Worm (Caenorhabditis elegans) whole organism, L4 larva: Measurements from ENCODE around the gene set-12.

Experiments used
- aha-1 ChIP-seq: fragments of 150-350 bp; peaks from one replicate; lab custom pipeline; 2014; ENCODE audit warnings: missing biosample characterization, missing genetic modification characterization
- ama-1 ChIP-seq: fragments of 150-350 bp; optimal IDR thresholded peaks from 2 replicates; lab custom pipeline; 2014; ENCODE audit warnings: inconsistent platforms, mixed read lengths
- ceh-20 ChIP-seq: fragments of 200-800 bp; sonication (Bioruptor generic); IDR thresholded peaks from 2 replicates; pipeline ENCODE4 v1.3.6; 2022; ENCODE audit warnings: missing genetic modification reagents, missing genetic modification characterization, missing compliant biosample characterization
- ces-1 ChIP-seq: fragments of 150-350 bp; sonication (generic microtip); optimal IDR thresholded peaks from 4 replicates; lab custom pipeline; 2014; ENCODE audit warnings: missing biosample characterization, missing genetic modification reagents, missing genetic modification characterization
- cey-2 ChIP-seq: sonication (generic microtip); optimal IDR thresholded peaks from 3 replicates; lab custom pipeline; 2017; ENCODE audit warnings: missing genetic modification characterization, mild to moderate bottlenecking, missing compliant biosample characterization, antibody characterized with exemption, borderline replicate concordance; ENCODE audit not compliant: insufficient read depth
- daf-16 ChIP-seq, 3 experiments: sonication (generic microtip); optimal IDR thresholded peaks; 2 replicates each; lab custom pipeline; 2016 to 2017; ENCODE audit warnings: missing genetic modification characterization in 3 of 3, missing genetic modification reagents in 3 of 3, mild to moderate bottlenecking in 2 of 3, missing compliant biosample characterization in 2 of 3, missing biosample characterization in 1 of 3, moderate library complexity in 1 of 3
- daf-19 ChIP-seq: fragments of 200-800 bp; sonication (Bioruptor generic); conservative IDR thresholded peaks from 2 replicates; pipeline ENCODE4 v1.3.6; 2022; ENCODE audit warnings: missing genetic modification characterization, missing compliant biosample characterization
- dmd-9 ChIP-seq: fragments of 200-800 bp; sonication (Bioruptor generic); IDR thresholded peaks from 2 replicates; pipeline ENCODE4 v1.3.6; 2022; ENCODE audit warnings: missing genetic modification reagents, missing genetic modification characterization, missing compliant biosample characterization
- egl-27 ChIP-seq: sonication (generic microtip); optimal IDR thresholded peaks from 3 replicates; lab custom pipeline; 2017; ENCODE audit warnings: missing biosample characterization, missing genetic modification reagents, missing genetic modification characterization
- egl-43 ChIP-seq: fragments of 200-800 bp; sonication (Bioruptor generic); IDR thresholded peaks from 2 replicates; pipeline ENCODE4 v1.3.6; 2022; ENCODE audit warnings: missing genetic modification reagents, missing genetic modification characterization, missing compliant biosample characterization
- fos-1 ChIP-seq: fragments of 150-350 bp; optimal IDR thresholded peaks from 2 replicates; lab custom pipeline; 2014; ENCODE audit warnings: missing biosample characterization, missing genetic modification characterization
- hlh-30 ChIP-seq: sonication (generic microtip); optimal IDR thresholded peaks from 2 replicates; lab custom pipeline; 2017; ENCODE audit warnings: antibody characterized with exemption, mild to moderate bottlenecking, missing genetic modification characterization, missing compliant biosample characterization; ENCODE audit not compliant: insufficient read depth
- hmg-1.1 ChIP-seq: fragments of 200-800 bp; sonication (Bioruptor generic); IDR thresholded peaks from 2 replicates; pipeline ENCODE4 v1.3.6; 2022; ENCODE audit warnings: missing genetic modification reagents, missing genetic modification characterization, missing compliant biosample characterization
- jun-1 ChIP-seq: fragments of 150-350 bp; optimal IDR thresholded peaks from 2 replicates; lab custom pipeline; 2014; ENCODE audit warnings: missing biosample characterization, missing genetic modification reagents, missing genetic modification characterization
- lin-1 ChIP-seq: fragments of 200-800 bp; sonication (Bioruptor generic); IDR thresholded peaks from 2 replicates; pipeline ENCODE4 v1.3.6; 2022; ENCODE audit warnings: missing genetic modification reagents, missing genetic modification characterization, missing compliant biosample characterization
- lir-3 ChIP-seq: sonication (generic microtip); optimal IDR thresholded peaks from 2 replicates; lab custom pipeline; 2016; ENCODE audit warnings: mild to moderate bottlenecking, missing genetic modification characterization, missing compliant biosample characterization
- mdl-1 ChIP-seq, 2 experiments: fragments of 150-350 bp in 1 of 2; sonication (generic microtip) in 1 of 2; optimal IDR thresholded peaks; 2 replicates each; lab custom pipeline; 2014 to 2017; ENCODE audit warnings: missing biosample characterization in 2 of 2, missing genetic modification characterization in 2 of 2
- mdt-29 ChIP-seq: fragments of 200-800 bp; sonication (Bioruptor generic); IDR thresholded peaks from 2 replicates; pipeline ENCODE4 v1.3.6; 2022; ENCODE audit warnings: missing genetic modification reagents, missing genetic modification characterization, missing compliant biosample characterization
- mep-1 ChIP-seq: fragments of 150-350 bp; sonication (generic microtip); optimal IDR thresholded peaks from 3 replicates; lab custom pipeline; 2014; ENCODE audit warnings: missing biosample characterization, missing genetic modification characterization
- mes-2 ChIP-seq: sonication (generic microtip); optimal IDR thresholded peaks from 2 replicates; lab custom pipeline; 2016; ENCODE audit warnings: missing genotype, mild to moderate bottlenecking, missing genetic modification characterization, missing compliant biosample characterization; ENCODE audit not compliant: poor library complexity, severe bottlenecking
- mxl-3 ChIP-seq: fragments of 200-800 bp; sonication (Bioruptor generic); optimal IDR thresholded peaks from 2 replicates; lab custom pipeline; 2018; ENCODE audit warnings: mild to moderate bottlenecking, missing genetic modification characterization, missing compliant biosample characterization
- nhr-11 ChIP-seq: fragments of 150-350 bp; optimal IDR thresholded peaks from 2 replicates; lab custom pipeline; 2014; ENCODE audit warnings: missing biosample characterization, missing genetic modification characterization
- nhr-28 ChIP-seq: fragments of 150-350 bp; optimal IDR thresholded peaks from 2 replicates; lab custom pipeline; 2014; ENCODE audit warnings: missing biosample characterization, missing genetic modification characterization
- nhr-48 ChIP-seq: sonication (generic microtip); optimal IDR thresholded peaks from 2 replicates; lab custom pipeline; 2016; ENCODE audit warnings: mild to moderate bottlenecking, missing genetic modification characterization, missing compliant biosample characterization
- php-3 ChIP-seq: fragments of 200-800 bp; sonication (Bioruptor generic); IDR thresholded peaks from 2 replicates; pipeline ENCODE4 v1.3.6; 2022; ENCODE audit warnings: missing genetic modification reagents, missing genetic modification characterization, missing compliant biosample characterization
- spr-3 ChIP-seq: fragments of 200-800 bp; sonication (Bioruptor generic); optimal IDR thresholded peaks from 2 replicates; lab custom pipeline; 2018; ENCODE audit warnings: mild to moderate bottlenecking, missing genetic modification characterization, missing compliant biosample characterization
- tag-97 ChIP-seq: fragments of 200-800 bp; sonication (Bioruptor generic); IDR thresholded peaks from 2 replicates; pipeline ENCODE4 v1.3.6; 2022; ENCODE audit warnings: missing genetic modification characterization, missing compliant biosample characterization
- unc-62 ChIP-seq, 3 experiments: fragments of 150-350 bp in 1 of 3; sonication (generic microtip); optimal IDR thresholded peaks in 2 of 3; peaks in 1 of 3; 1 replicate in 1 of 3; 2 replicates in 2 of 3; lab custom pipeline; 2014 to 2017; ENCODE audit warnings: missing biosample characterization in 3 of 3, missing genetic modification characterization in 3 of 3, missing genetic modification reagents in 3 of 3, missing genotype in 1 of 3
- vab-7 ChIP-seq: fragments of 200-800 bp; sonication (Bioruptor generic); IDR thresholded peaks from 2 replicates; pipeline ENCODE4 v1.3.6; 2022; ENCODE audit warnings: missing genetic modification reagents, missing genetic modification characterization, missing compliant biosample characterization
- zfp-3 ChIP-seq: fragments of 200-800 bp; sonication (Bioruptor generic); conservative IDR thresholded peaks from 2 replicates; pipeline ENCODE4 v1.3.6; 2022; ENCODE audit warnings: missing genetic modification reagents, missing genetic modification characterization, missing compliant biosample characterization
- zip-11 ChIP-seq: fragments of 200-800 bp; sonication (Bioruptor generic); IDR thresholded peaks from 2 replicates; pipeline ENCODE4 v1.3.6; 2022; ENCODE audit warnings: missing genetic modification characterization, missing compliant biosample characterization
- zip-2 ChIP-seq: fragments of 150-350 bp; optimal IDR thresholded peaks from 2 replicates; lab custom pipeline; 2014; ENCODE audit warnings: missing biosample characterization, missing genetic modification characterization

The set-12 gene

DNA sequence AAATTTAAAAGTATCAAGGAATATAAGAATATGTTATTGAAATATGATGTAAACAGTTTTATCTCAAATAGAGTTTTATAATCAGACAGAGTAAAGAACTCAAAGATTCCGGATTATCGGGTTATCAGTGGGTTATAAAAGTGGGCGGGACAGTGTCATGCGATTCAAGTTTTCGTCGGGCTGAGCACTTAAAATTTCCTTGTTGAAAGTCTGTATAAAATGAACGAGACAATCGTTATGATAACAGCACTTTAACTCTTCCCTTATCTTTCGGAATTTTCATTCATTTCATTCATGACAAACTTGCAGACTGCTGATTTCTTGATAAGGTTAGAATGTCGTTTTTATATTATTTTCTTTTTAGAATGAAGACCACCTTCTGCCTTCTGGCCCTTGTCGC lies 10.5 kb downstream of the set-12 start, which contains the start of gene spp-14 (continued):
- no peak for TF ChIP-seq egl-43 (GFP tag; lab: Robert Waterston, UW)
- TF ChIP-seq php-3 = peak; percentile 89
- peak; percentile 69 for TF ChIP-seq nhr-48
- no peak for TF ChIP-seq hmg-1.1 (GFP tag; lab: Robert Waterston, UW)
- TF ChIP-seq fos-1 (tag; lab: Kevin White, UChicago) = no peak
- TF ChIP-seq daf-19 = no peak
- TF ChIP-seq zip-11 (GFP tag; lab: Robert Waterston, UW) = no peak
- TF ChIP-seq mxl-3 (GFP tag; lab: Kevin White, UChicago) = no peak
- TF ChIP-seq nhr-28 (tag; lab: Kevin White, UChicago) = peak; percentile 48
- TF ChIP-seq ama-1 (lab: Kevin White, UChicago) = no peak
- no peak for TF ChIP-seq lir-3
- peak; percentile 42 for TF ChIP-seq hlh-30 (tag; lab: Kevin White, UChicago)
- TF ChIP-seq mes-2 (tag; lab: Kevin White, UChicago) = peak; percentile 27
- TF ChIP-seq spr-3 (GFP tag; lab: Kevin White, UChicago) = no peak
- TF ChIP-seq ces-1 (GFP tag; lab: Kevin White, UChicago) = no peak

DNA sequence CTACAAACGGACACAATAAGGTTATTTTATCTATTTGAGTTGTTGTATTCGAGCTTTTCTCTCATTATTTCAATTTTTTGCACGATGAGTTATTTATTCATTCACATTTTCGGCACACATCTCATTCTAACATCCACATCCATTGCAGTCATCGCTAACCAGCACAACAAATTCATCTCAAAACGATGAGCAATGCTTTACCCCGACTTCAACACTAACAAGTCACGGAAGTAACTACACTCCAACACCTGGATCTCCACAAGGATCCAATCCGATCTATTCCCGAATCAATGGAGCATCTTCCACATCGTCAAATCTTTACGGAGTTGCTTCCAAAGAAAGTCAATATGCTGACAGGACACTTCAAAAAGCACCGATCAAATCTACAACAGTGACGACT lies 12.0 kb downstream of the set-12 start:
- TF ChIP-seq unc-62 (GFP tag; optimal IDR thresholded peaks at IDR 0.05 in 1 of 2; lab: Kevin White, UChicago) (peak in 1 of 2 experiments; percentile 94), unc-62 (tag; optimal IDR thresholded peaks at IDR 0.05; lab: Kevin White, UChicago) (no peak), mdl-1 (tag; optimal IDR thresholded peaks at IDR 0.05; lab: Kevin White, UChicago) (no peak), mep-1 (tag; lab: Kevin White, UChicago) (no peak), aha-1 (peak; percentile 72), mdt-29 (GFP tag; lab: Robert Waterston, UW) (no peak), lin-1 (GFP tag; lab: Robert Waterston, UW) (no peak), zip-2 (tag; lab: Kevin White, UChicago) (no peak), egl-27 (tag; lab: Kevin White, UChicago) (no peak)

DNA sequence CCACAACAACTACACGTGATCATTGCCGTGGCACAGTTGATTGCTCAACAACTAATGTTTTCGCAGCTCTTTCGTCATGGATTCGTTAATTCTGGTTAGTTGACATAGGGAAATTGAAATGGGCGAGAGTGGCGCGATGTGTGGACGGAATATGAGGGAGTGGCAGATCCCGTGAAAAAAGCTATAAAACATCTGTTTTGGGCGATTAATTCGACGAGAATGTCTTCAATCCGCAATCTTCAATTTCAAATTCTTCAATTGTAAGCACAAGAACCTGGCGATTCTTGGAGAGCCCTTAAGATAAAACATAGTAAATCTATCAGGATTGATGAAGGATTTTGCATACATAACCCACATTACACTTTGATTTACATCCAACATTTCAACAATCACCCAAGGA lies 15.5 kb downstream of the set-12 start:
- no peak for TF ChIP-seq daf-16 (GFP tag; optimal IDR thresholded peaks at IDR 0.05; lab: Kevin White, UChicago)
- TF ChIP-seq daf-16 (tag; optimal IDR thresholded peaks at IDR 0.05; lab: Kevin White, UChicago) = no peak
- no peak for TF ChIP-seq cey-2 (tag; lab: Kevin White, UChicago)
- TF ChIP-seq dmd-9 (GFP tag; lab: Robert Waterston, UW) = no peak
- peak in 1 of 2 experiments; percentile 72 for TF ChIP-seq unc-62 (GFP tag; optimal IDR thresholded peaks at IDR 0.05 in 1 of 2; lab: Kevin White, UChicago)
- TF ChIP-seq unc-62 (tag; optimal IDR thresholded peaks at IDR 0.05; lab: Kevin White, UChicago) = no peak
- TF ChIP-seq aha-1 = peak; percentile 46
- TF ChIP-seq daf-19 = no peak
- TF ChIP-seq, all 104 proteins: peak for 2

DNA sequence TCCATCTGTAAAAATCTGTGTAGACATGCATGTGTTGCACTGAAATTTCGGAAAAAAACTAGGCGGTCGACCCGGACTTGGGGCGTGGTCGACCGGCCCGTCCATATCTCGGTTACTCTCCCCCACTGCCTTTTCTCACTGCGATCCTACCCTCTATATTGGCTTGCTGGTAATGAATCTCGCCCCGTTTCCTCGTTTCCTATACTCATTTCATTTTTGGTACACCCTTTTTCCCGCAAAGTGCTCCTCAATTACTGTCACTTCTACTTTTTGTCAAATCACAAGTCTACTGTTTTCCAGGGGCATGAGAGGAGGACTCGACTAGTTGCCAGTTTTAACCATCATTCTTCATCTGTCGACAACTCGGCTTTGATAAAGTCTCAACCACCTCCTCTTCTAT lies 17.1 kb downstream of the set-12 start, which contains the start of gene K09F5.6:
TSS of gene K09F5.6 (plus strand) at position 301 of the 400 bp plus-strand sequence.
- TF ChIP-seq daf-16 (GFP tag; optimal IDR thresholded peaks at IDR 0.05; lab: Kevin White, UChicago) = no peak
- no peak for TF ChIP-seq daf-16 (tag; optimal IDR thresholded peaks at IDR 0.05; lab: Kevin White, UChicago)
- TF ChIP-seq jun-1 (tag; lab: Kevin White, UChicago) = no peak
- no peak for TF ChIP-seq tag-97 (GFP tag; lab: Robert Waterston, UW)
- no peak for TF ChIP-seq ceh-20 (GFP tag; lab: Robert Waterston, UW)
- no peak for TF ChIP-seq zfp-3 (GFP tag; lab: Robert Waterston, UW)
- no peak for TF ChIP-seq vab-7

DNA sequence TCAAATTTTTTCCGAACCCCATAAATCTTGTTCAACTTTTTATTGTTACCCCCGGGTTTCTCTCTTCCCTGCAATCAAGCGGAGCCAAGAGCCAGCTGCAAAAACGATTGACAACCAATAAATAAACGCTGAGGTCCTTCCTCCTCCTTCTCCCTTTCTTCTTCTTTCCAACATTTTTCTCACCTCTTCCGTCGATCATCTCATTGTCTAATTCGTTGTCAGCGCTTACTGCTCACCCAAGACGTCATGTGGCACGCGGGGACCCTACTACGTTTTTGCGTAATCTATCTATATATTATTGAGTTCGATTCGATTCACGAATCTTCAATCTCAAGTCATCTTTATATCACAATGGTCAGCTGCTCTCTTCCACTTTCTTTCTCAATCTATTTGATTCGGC lies 20.6 kb downstream of the set-12 start:
- TF ChIP-seq fos-1 (tag; lab: Kevin White, UChicago) (no peak), unc-62 (GFP tag; optimal IDR thresholded peaks at IDR 0.05 in 1 of 2; lab: Kevin White, UChicago) (peak in 1 of 2 experiments; percentile 90), unc-62 (tag; optimal IDR thresholded peaks at IDR 0.05; lab: Kevin White, UChicago) (no peak), nhr-11 (tag; lab: Kevin White, UChicago) (peak; percentile 55)
